Fruit fly (Drosophila melanogaster): ENCODE data around the gene LanA.

Gene LanA

dm6 chr3L:6192822-6193555, 24.8 kb downstream of the LanA start, which contains the start of the genes Sf3b6 and Tnpo (continued):
- TF ChIP-seq Dll (GFP tag; IDR thresholded peaks at IDR 0.05; ENCODE audit: partially characterized antibody) (peak; percentile 84), Gug (GFP tag; IDR thresholded peaks at IDR 0.05) (no peak; the same call in 1 of the 4 replicates), CG16813 (GFP tag; IDR thresholded peaks at IDR 0.05; ENCODE audit: partially characterized antibody) (peak; percentile 63), gt (GFP tag; IDR thresholded peaks at IDR 0.05) (peak; percentile 27; the same call in 1 of the 2 replicates), CG31224 (GFP tag; IDR thresholded peaks at IDR 0.05) (peak; percentile 81), kni (GFP tag; optimal IDR thresholded peaks at IDR 0.05) (no peak), bsh (GFP tag; optimal IDR thresholded peaks at IDR 0.05) (no peak), CG17912 (GFP tag; optimal IDR thresholded peaks at IDR 0.05) (no peak), CG12744 (GFP tag; optimal IDR thresholded peaks at IDR 0.05) (peak; percentile 44), BtbVII (GFP tag; optimal IDR thresholded peaks at IDR 0.05) (no peak), sens (GFP tag) (no peak), CG4820 (GFP tag; optimal IDR thresholded peaks at IDR 0.05) (peak; percentile 80), usp (GFP tag; optimal IDR thresholded peaks at IDR 0.05) (no peak), CG14050 (GFP tag; IDR thresholded peaks at IDR 0.05) (peak; percentile 62; the same call in 2 of the 3 replicates), CG10462 (GFP tag; optimal IDR thresholded peaks at IDR 0.05) (peak; percentile 64), ash1 (GFP tag; optimal IDR thresholded peaks at IDR 0.05) (no peak), CG10654 (GFP tag; optimal IDR thresholded peaks at IDR 0.05) (peak; percentile 67), Abd-B (GFP tag; optimal IDR thresholded peaks at IDR 0.05) (no peak), CG17186 (GFP tag; optimal IDR thresholded peaks at IDR 0.05) (peak; percentile 62), hth (optimal IDR thresholded peaks at IDR 0.05) (no peak), Asciz (GFP tag; optimal IDR thresholded peaks at IDR 0.05) (no peak), Antp (GFP tag; optimal IDR thresholded peaks at IDR 0.05) (peak; percentile 61), CG1024 (GFP tag; IDR thresholded peaks at IDR 0.05) (peak; percentile 41; the same call in 1 of the 2 replicates), Elba2 (GFP tag; optimal IDR thresholded peaks at IDR 0.05) (peak; percentile 72), vfl (GFP tag; optimal IDR thresholded peaks at IDR 0.05) (peak; percentile 65), zf30C (GFP tag; optimal IDR thresholded peaks at IDR 0.05) (no peak), CG2129 (GFP tag; IDR thresholded peaks at IDR 0.05; ENCODE audit: partially characterized antibody) (peak; percentile 52), grn (GFP tag; optimal IDR thresholded peaks at IDR 0.05) (no peak), so (GFP tag; IDR thresholded peaks at IDR 0.05) (peak; percentile 73; the same call in 2 of the 3 replicates), CG17612 (GFP tag; IDR thresholded peaks at IDR 0.05) (no peak), z (GFP tag; IDR thresholded peaks at IDR 0.05) (no peak), sna (GFP tag; IDR thresholded peaks at IDR 0.05; ENCODE audit: partially characterized antibody) (peak; percentile 61; the same call in 1 of the 2 replicates), CG2116 (GFP tag; optimal IDR thresholded peaks at IDR 0.05) (peak; percentile 69), CG15479 (GFP tag; optimal IDR thresholded peaks at IDR 0.05) (peak; percentile 74), hbn (GFP tag; IDR thresholded peaks at IDR 0.05; ENCODE audit: partially characterized antibody) (peak; percentile 67), D (optimal IDR thresholded peaks at IDR 0.05) (no peak), D (GFP tag; optimal IDR thresholded peaks at IDR 0.05) (peak; percentile 68), peb (GFP tag; IDR thresholded peaks at IDR 0.05) (peak; percentile 70), CG13287 (GFP tag; IDR thresholded peaks at IDR 0.05; ENCODE audit: partially characterized antibody) (peak; percentile 61), CG11398 (GFP tag; optimal IDR thresholded peaks at IDR 0.05) (no peak), CG10565 (GFP tag; optimal IDR thresholded peaks at IDR 0.05) (no peak), CG17385 (GFP tag; optimal IDR thresholded peaks at IDR 0.05) (no peak), lilli (GFP tag; optimal IDR thresholded peaks at IDR 0.05) (peak; percentile 87), B-H2 (GFP tag; optimal IDR thresholded peaks at IDR 0.05) (peak; percentile 63), gro (GFP tag; optimal IDR thresholded peaks at IDR 0.05) (no peak), trem (tag; optimal IDR thresholded peaks at IDR 0.05) (peak; percentile 85), CG5180 (GFP tag; optimal IDR thresholded peaks at IDR 0.05) (peak; percentile 49), wor (GFP tag; IDR thresholded peaks at IDR 0.05) (peak; percentile 79), CG6175 (GFP tag; IDR thresholded peaks at IDR 0.05) (peak; percentile 39; the same call in 1 of the 3 replicates), schlank (tag; optimal IDR thresholded peaks at IDR 0.05) (peak; percentile 35)
